Worm (Caenorhabditis elegans) whole organism, L2 larva: ENCODE measurements around the gene ZK1307.2.

ENCODE experiments used
- Y55F3AM.14 ChIP-seq: fragments of 200-800 bp; sonication (Bioruptor generic); optimal IDR thresholded peaks from 2 replicates; lab custom pipeline; 2018; ENCODE audit warnings: mild to moderate bottlenecking, missing genetic modification characterization, missing compliant biosample characterization
- ama-1 ChIP-seq: fragments of 150-350 bp; optimal IDR thresholded peaks from 2 replicates; lab custom pipeline; 2018; ENCODE audit warnings: inconsistent platforms
- crh-2 ChIP-seq: sonication (generic microtip); optimal IDR thresholded peaks from 2 replicates; lab custom pipeline; 2017; ENCODE audit warnings: missing biosample characterization, missing genetic modification characterization
- elt-3 ChIP-seq: sonication (generic microtip); optimal IDR thresholded peaks from 2 replicates; lab custom pipeline; 2017; ENCODE audit warnings: missing biosample characterization, missing genetic modification characterization
- lin-11 ChIP-seq: fragments of 150-350 bp; sonication (generic microtip); optimal IDR thresholded peaks from 2 replicates; lab custom pipeline; 2014; ENCODE audit warnings: missing biosample characterization, missing genetic modification characterization, inconsistent platforms, mixed read lengths
- nhr-77 ChIP-seq: fragments of 150-350 bp; optimal IDR thresholded peaks from 2 replicates; lab custom pipeline; 2014; ENCODE audit warnings: missing biosample characterization, missing genetic modification characterization
- sem-4 ChIP-seq: fragments of 150-350 bp; optimal IDR thresholded peaks from 2 replicates; lab custom pipeline; 2014; ENCODE audit warnings: missing biosample characterization, missing genetic modification reagents, missing genetic modification characterization
- unc-62 ChIP-seq: fragments of 150-350 bp; optimal IDR thresholded peaks from 2 replicates; lab custom pipeline; 2014; ENCODE audit warnings: missing biosample characterization, missing genetic modification reagents, missing genetic modification characterization
- ztf-11 ChIP-seq: sonication (generic microtip); optimal IDR thresholded peaks from 2 replicates; lab custom pipeline; 2017; ENCODE audit warnings: missing biosample characterization, missing genetic modification characterization

ce11 chrII:9606485-9607036, 47.2 kb downstream of the ZK1307.2 start:
- TF ChIP-seq unc-62 (GFP tag; lab: Kevin White, UChicago): no peak
- no peak for TF ChIP-seq lin-11 (tag; lab: Kevin White, UChicago)
- TF ChIP-seq ama-1 (lab: Kevin White, UChicago): no peak
- TF ChIP-seq nhr-77: no peak
- peak; percentile 30 for TF ChIP-seq crh-2
- no peak for TF ChIP-seq elt-3 (tag; lab: Kevin White, UChicago)
- TF ChIP-seq sem-4: no peak
- TF ChIP-seq ztf-11 (tag; lab: Kevin White, UChicago): no peak
- TF ChIP-seq Y55F3AM.14 (GFP tag; lab: Kevin White, UChicago): no peak
